Worm (Caenorhabditis elegans): ENCODE measurements around the gene srlf-9.

Gene srlf-9

DNA sequence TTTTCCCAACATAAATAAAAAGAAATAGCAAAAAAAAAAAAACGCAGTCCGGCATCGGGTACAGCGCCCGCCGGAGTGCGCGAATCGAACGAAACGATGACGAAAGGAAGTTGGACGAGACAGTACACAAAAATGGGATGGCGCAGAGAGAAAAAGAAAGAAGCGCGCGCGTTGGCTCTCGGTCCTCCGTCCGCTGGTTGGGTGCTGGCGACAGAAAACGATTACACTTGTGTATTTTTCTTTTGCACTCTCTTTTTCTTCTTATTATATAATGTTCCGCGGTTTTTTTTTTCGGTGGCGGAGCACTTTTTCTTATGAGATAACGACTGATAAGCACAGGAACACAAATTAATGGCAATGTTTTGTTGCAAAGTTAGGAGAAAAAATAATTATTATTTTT is 24.3 kb downstream of the srlf-9 start (continued):
- TF ChIP-seq nhr-11 (tag; optimal IDR thresholded peaks at IDR 0.05) (no peak), mdl-1 (tag; optimal IDR thresholded peaks at IDR 0.05) (no peak), unc-39 (tag; optimal IDR thresholded peaks at IDR 0.05) (no peak), unc-62 (GFP tag; optimal IDR thresholded peaks at IDR 0.05) (no peak), tbx-2 (tag; optimal IDR thresholded peaks at IDR 0.05) (no peak), egl-5 (tag; optimal IDR thresholded peaks at IDR 0.05) (peak; percentile 9), ztf-4 (tag; optimal IDR thresholded peaks at IDR 0.05) (no peak), lsy-12 (tag; optimal IDR thresholded peaks at IDR 0.05) (no peak), nhr-67 (tag; optimal IDR thresholded peaks at IDR 0.05) (no peak), hmg-11 (tag; optimal IDR thresholded peaks at IDR 0.05) (peak; percentile 97), mml-1 (tag; optimal IDR thresholded peaks at IDR 0.05) (no peak), aly-2 (tag; optimal IDR thresholded peaks at IDR 0.05) (no peak), ama-1 (optimal IDR thresholded peaks at IDR 0.05) (no peak), eor-1 (tag; optimal IDR thresholded peaks at IDR 0.05) (no peak), ZK546.5 (tag; optimal IDR thresholded peaks at IDR 0.05) (no peak), fkh-2 (tag; optimal IDR thresholded peaks at IDR 0.05) (no peak), daf-12 (tag; optimal IDR thresholded peaks at IDR 0.05) (no peak), ceh-82 (tag; optimal IDR thresholded peaks at IDR 0.05) (no peak), zag-1 (tag; optimal IDR thresholded peaks at IDR 0.05) (no peak), sea-2 (GFP tag; optimal IDR thresholded peaks at IDR 0.05) (no peak), ceh-9 (tag; optimal IDR thresholded peaks at IDR 0.05) (no peak), ceh-28 (tag; optimal IDR thresholded peaks at IDR 0.05) (no peak)

DNA sequence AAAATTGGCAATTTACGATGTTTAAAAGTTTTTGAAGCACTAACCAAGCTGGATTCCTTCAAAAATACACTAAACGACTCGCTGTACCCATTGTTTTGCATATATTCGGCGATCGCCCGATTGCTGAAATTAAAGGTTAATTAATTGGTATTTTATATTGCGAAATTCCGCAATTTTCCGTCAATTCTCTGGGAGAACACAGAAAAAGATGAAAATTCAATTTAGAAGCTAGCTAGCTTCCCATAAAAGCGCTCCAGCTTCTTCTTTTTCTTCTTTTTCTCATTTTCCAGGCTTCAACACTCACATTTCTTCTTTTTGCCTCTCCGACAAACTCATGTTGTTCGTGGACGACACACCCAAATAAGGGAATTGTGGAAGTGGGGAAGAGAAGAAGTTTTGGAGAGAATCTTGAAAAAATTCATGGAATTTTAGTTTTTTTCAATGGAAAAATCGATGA is 25.2 kb downstream of the srlf-9 start, which contains the start of gene lis-1:
lis-1 (minus strand) TSS at position 407 of the 457 bp plus-strand sequence.
- peak; percentile 5 for TF ChIP-seq nfya-1 (tag; optimal IDR thresholded peaks at IDR 0.05; ENCODE audit: insufficient read depth)
- no peak for TF ChIP-seq nhr-237 (tag; optimal IDR thresholded peaks at IDR 0.05)

DNA sequence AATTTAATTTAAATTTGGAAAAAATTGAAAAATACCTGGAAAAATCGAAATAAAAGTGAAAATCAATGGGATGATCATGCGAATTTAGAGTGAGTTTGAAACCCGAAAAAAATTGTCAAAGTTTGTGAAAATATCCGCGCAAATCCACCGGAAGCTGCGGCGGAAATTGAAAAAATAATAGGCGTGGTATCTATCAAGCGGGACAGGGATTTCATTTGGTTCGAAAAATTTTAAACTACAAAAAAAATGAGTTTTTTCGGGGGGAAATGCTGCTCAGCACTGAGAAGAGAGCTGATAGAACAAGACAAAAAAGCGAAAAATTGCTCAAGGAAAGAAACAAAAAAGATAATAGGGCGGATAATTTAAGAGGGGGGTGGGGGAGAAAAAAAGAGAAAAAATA is 30.6 kb downstream of the srlf-9 start, which contains the start of gene T03F6.9:
T03F6.9 (minus strand) TSS at position 101 of the 400 bp plus-strand sequence.
- no peak for TF ChIP-seq unc-62 (GFP tag; optimal IDR thresholded peaks at IDR 0.05)
- no peak for TF ChIP-seq nhr-25 (tag; optimal IDR thresholded peaks at IDR 0.05)
- no peak for TF ChIP-seq elt-1 (tag; optimal IDR thresholded peaks at IDR 0.05)
- no peak for TF ChIP-seq daf-12 (tag; optimal IDR thresholded peaks at IDR 0.05)
- no peak for TF ChIP-seq lin-15B (tag; optimal IDR thresholded peaks at IDR 0.05)
- TF ChIP-seq nfya-1 (tag; optimal IDR thresholded peaks at IDR 0.05; ENCODE audit: insufficient read depth) = no peak
- no peak for TF ChIP-seq lin-39 (tag; optimal IDR thresholded peaks at IDR 0.05)

DNA sequence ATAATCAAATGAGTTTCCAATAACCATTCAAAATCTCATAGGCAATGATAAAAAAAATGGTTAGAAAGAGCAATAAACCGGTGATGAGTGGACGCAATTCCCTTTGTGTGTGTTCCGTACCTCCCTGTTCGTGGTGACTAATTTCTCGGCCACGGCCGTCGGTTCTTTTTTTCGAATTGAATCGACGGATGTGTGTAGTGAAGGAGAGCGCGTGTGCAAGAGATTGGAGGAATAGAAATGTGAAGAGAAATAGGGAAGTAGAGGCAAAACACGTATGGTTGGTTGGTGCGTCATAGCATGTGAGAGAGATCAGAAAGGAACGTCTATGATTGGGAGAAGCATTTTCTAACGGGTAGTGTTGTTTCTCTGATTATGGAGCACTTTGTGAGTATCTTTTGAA is 41.7 kb downstream of the srlf-9 start:
- TF ChIP-seq pha-4 (tag; optimal IDR thresholded peaks at IDR 0.05) = peak; percentile 76
- TF ChIP-seq nhr-25 (tag; optimal IDR thresholded peaks at IDR 0.05) = peak; percentile 26
- no peak for TF ChIP-seq aly-2 (tag; optimal IDR thresholded peaks at IDR 0.05)
- peak; percentile 9 for TF ChIP-seq pqm-1 (tag; optimal IDR thresholded peaks at IDR 0.05)
- TF ChIP-seq nhr-28 (tag; optimal IDR thresholded peaks at IDR 0.05) = no peak
- TF ChIP-seq nhr-237 (tag; optimal IDR thresholded peaks at IDR 0.05) = no peak
- peak; percentile 70 for TF ChIP-seq lin-15B (tag; optimal IDR thresholded peaks at IDR 0.05)
- TF ChIP-seq lin-39 (tag; optimal IDR thresholded peaks at IDR 0.05) = peak; percentile 55
- TF ChIP-seq mdl-1 (tag; optimal IDR thresholded peaks at IDR 0.05) = no peak
- no peak for TF ChIP-seq elt-2 (tag; optimal IDR thresholded peaks at IDR 0.05)
- TF ChIP-seq nfya-1 (tag; optimal IDR thresholded peaks at IDR 0.05; ENCODE audit: insufficient read depth) = peak; percentile 86
- no peak for TF ChIP-seq nhr-76 (tag; optimal IDR thresholded peaks at IDR 0.05)
- TF ChIP-seq jun-1 (tag; optimal IDR thresholded peaks at IDR 0.05) = peak; percentile 32
- no peak for TF ChIP-seq R02D3.7 (tag; optimal IDR thresholded peaks at IDR 0.05)
- peak; percentile 81 for TF ChIP-seq hmg-11 (tag; optimal IDR thresholded peaks at IDR 0.05)

DNA sequence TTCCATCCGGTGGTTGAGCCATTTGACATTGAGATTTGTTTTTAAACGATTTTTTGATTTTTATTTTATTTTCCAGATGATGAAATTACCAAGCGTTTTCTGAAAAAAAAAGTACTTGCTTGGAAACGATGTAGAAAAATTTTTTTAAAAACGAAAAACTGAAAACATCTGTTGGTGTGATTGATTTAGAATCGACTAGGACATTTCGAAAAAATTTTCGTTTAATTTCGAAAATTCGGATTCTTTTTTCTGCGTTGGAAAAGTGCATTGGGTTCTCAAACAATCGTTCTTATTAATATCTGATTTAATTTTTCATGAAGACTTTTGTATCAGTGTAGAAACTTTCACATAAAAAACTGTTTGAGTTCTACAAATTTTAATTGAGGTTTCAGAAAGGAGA is 42.3 kb downstream of the srlf-9 start, which contains the start of gene F53A2.9:
F53A2.9 (minus strand) TSS at position 101 of the 400 bp plus-strand sequence.
- TF ChIP-seq unc-39 (tag; optimal IDR thresholded peaks at IDR 0.05) = no peak
- TF ChIP-seq nhr-28 (tag; optimal IDR thresholded peaks at IDR 0.05) = no peak
- no peak for TF ChIP-seq lin-15B (tag; optimal IDR thresholded peaks at IDR 0.05)
- no peak for TF ChIP-seq snpc-4 (tag; optimal IDR thresholded peaks at IDR 0.05)
